Fruit fly (Drosophila melanogaster) whole organism, embryonic: ENCODE results near the gene CG34325.

Source experiments
- Aef1 ChIP-seq: fragments of 200-800 bp; sonication (Bioruptor generic); IDR thresholded peaks from 3 replicates; pipeline ENCODE4 v1.3.6; 2022; ENCODE audit warnings: missing biosample characterization, missing genetic modification characterization
- CG10431 ChIP-seq: fragments of 200-800 bp; sonication (Bioruptor generic); optimal IDR thresholded peaks from 3 replicates; lab custom pipeline; 2018; ENCODE audit warnings: missing biosample characterization, mild to moderate bottlenecking, missing genetic modification characterization
- CG10654 ChIP-seq: fragments of 200-800 bp; sonication (Bioruptor generic); optimal IDR thresholded peaks from 2 replicates; lab custom pipeline; 2016; ENCODE audit warnings: missing biosample characterization, missing genetic modification characterization
- CG11093 ChIP-seq: fragments of 200-800 bp; sonication (Bioruptor generic); IDR thresholded peaks from 3 replicates; pipeline ENCODE4 v1.3.6; 2022; ENCODE audit warnings: missing biosample characterization, missing genetic modification characterization
- CG11247 ChIP-seq: fragments of 200-800 bp; sonication (Bioruptor generic); IDR thresholded peaks from 2 replicates; pipeline ENCODE4 v1.3.6; 2022; ENCODE audit warnings: missing biosample characterization, missing genetic modification characterization
- CG12104 ChIP-seq: fragments of 200-800 bp; sonication (Bioruptor generic); optimal IDR thresholded peaks from 3 replicates; lab custom pipeline; 2016; ENCODE audit warnings: missing biosample characterization, missing genetic modification characterization
- CG12391 ChIP-seq: fragments of 200-800 bp; sonication (Bioruptor generic); optimal IDR thresholded peaks from 3 replicates; lab custom pipeline; 2018; ENCODE audit warnings: missing biosample characterization, mild to moderate bottlenecking, missing genetic modification characterization, moderate library complexity
- CG14014 ChIP-seq: fragments of 200-800 bp; sonication (Bioruptor generic); IDR thresholded peaks from 2 replicates; pipeline ENCODE4 v1.3.6; 2022; ENCODE audit warnings: missing biosample characterization, missing genetic modification characterization
- CG14441 ChIP-seq: fragments of 200-800 bp; sonication (Bioruptor generic); IDR thresholded peaks from 2 replicates; pipeline ENCODE4 v1.3.6; 2022; ENCODE audit warnings: missing biosample characterization, missing genetic modification characterization
- CG14965 ChIP-seq: fragments of 200-800 bp; sonication (Bioruptor generic); optimal IDR thresholded peaks from 2 replicates; lab custom pipeline; 2016; ENCODE audit warnings: missing biosample characterization, missing genetic modification characterization, borderline replicate concordance
- CG17385 ChIP-seq: fragments of 200-800 bp; sonication (Bioruptor generic); optimal IDR thresholded peaks from 3 replicates; lab custom pipeline; 2018; ENCODE audit warnings: missing biosample characterization, mild to moderate bottlenecking, missing genetic modification characterization
- CG2129 ChIP-seq: fragments of 200-800 bp; sonication (Bioruptor generic); IDR thresholded peaks from 2 replicates; pipeline ENCODE4 v1.3.6; 2022; ENCODE audit warnings: missing biosample characterization, missing genetic modification characterization; ENCODE audit not compliant: partially characterized antibody
- CG31441 ChIP-seq: fragments of 200-800 bp; sonication (Bioruptor generic); IDR thresholded peaks from 2 replicates; pipeline ENCODE4 v1.3.6; 2022; ENCODE audit warnings: missing biosample characterization, missing genetic modification characterization
- CG4328 ChIP-seq: fragments of 200-800 bp; sonication (Bioruptor generic); optimal IDR thresholded peaks from 3 replicates; lab custom pipeline; 2017; ENCODE audit warnings: missing biosample characterization, missing genetic modification reagents, missing genetic modification characterization
- CG4404 ChIP-seq: fragments of 200-800 bp; sonication (Bioruptor generic); IDR thresholded peaks from 2 replicates; pipeline ENCODE4 v1.3.6; 2022; ENCODE audit warnings: missing biosample characterization, missing genetic modification characterization
- CG4854 ChIP-seq: fragments of 200-800 bp; sonication (Bioruptor generic); optimal IDR thresholded peaks from 2 replicates; lab custom pipeline; 2016; ENCODE audit warnings: missing biosample characterization, missing genetic modification characterization, inconsistent platforms
- CG7987 ChIP-seq: fragments of 200-800 bp; sonication (Bioruptor generic); optimal IDR thresholded peaks from 2 replicates; lab custom pipeline; 2018; ENCODE audit warnings: missing biosample characterization, mild to moderate bottlenecking, missing genetic modification characterization, moderate library complexity
- CG9797 ChIP-seq: fragments of 200-800 bp; sonication (Bioruptor generic); optimal IDR thresholded peaks from 3 replicates; lab custom pipeline; 2018; ENCODE audit warnings: missing biosample characterization, mild to moderate bottlenecking, missing genetic modification characterization
- CHES-1-like ChIP-seq: fragments of 200-800 bp; sonication (Bioruptor generic); optimal IDR thresholded peaks from 2 replicates; lab custom pipeline; 2016; ENCODE audit warnings: missing biosample characterization, missing genetic modification characterization
- CkIIα-i1 ChIP-seq: fragments of 200-800 bp; sonication (Bioruptor generic); IDR thresholded peaks from 2 replicates; pipeline ENCODE4 v1.3.6; 2022; ENCODE audit warnings: missing biosample characterization, missing genetic modification characterization
- CrebB ChIP-seq: fragments of 200-800 bp; sonication (Bioruptor generic); optimal IDR thresholded peaks from 3 replicates; lab custom pipeline; 2018; ENCODE audit warnings: missing biosample characterization, mild to moderate bottlenecking, missing genetic modification characterization
- D19B ChIP-seq: fragments of 200-800 bp; sonication (Bioruptor generic); optimal IDR thresholded peaks from 2 replicates; lab custom pipeline; 2017; ENCODE audit warnings: missing biosample characterization, mild to moderate bottlenecking, missing genetic modification characterization
- Elba2 ChIP-seq: fragments of 200-800 bp; sonication (Bioruptor generic); optimal IDR thresholded peaks from 3 replicates; lab custom pipeline; 2016; ENCODE audit warnings: missing biosample characterization, missing genetic modification characterization
- Fer2 ChIP-seq: fragments of 200-800 bp; sonication (Bioruptor generic); optimal IDR thresholded peaks from 2 replicates; lab custom pipeline; 2018; ENCODE audit warnings: missing biosample characterization, mild to moderate bottlenecking, missing genetic modification characterization, moderate library complexity
- HmgZ ChIP-seq: fragments of 200-800 bp; sonication (Bioruptor generic); optimal IDR thresholded peaks from 2 replicates; lab custom pipeline; 2018; ENCODE audit warnings: missing biosample characterization, mild to moderate bottlenecking, missing genetic modification characterization
- Hmx ChIP-seq: fragments of 200-800 bp; sonication (Bioruptor generic); optimal IDR thresholded peaks from 2 replicates; lab custom pipeline; 2016; ENCODE audit warnings: missing biosample characterization, missing genetic modification characterization
- Hr51 ChIP-seq, 2 experiments: fragments of 200-800 bp; sonication (Bioruptor generic); optimal IDR thresholded peaks; 2 replicates in 1 of 2; 3 replicates in 1 of 2; lab custom pipeline; 2016 to 2018; ENCODE audit warnings: missing biosample characterization in 2 of 2, missing genetic modification characterization in 2 of 2, mild to moderate bottlenecking in 1 of 2, moderate library complexity in 1 of 2
- Jarid2 ChIP-seq: fragments of 200-800 bp; sonication (Bioruptor generic); optimal IDR thresholded peaks from 3 replicates; lab custom pipeline; 2017; ENCODE audit warnings: mild to moderate bottlenecking, missing biosample characterization, missing genetic modification reagents, missing genetic modification characterization
- NK7.1 ChIP-seq: fragments of 200-800 bp; sonication (Bioruptor generic); optimal IDR thresholded peaks from 3 replicates; lab custom pipeline; 2016; ENCODE audit warnings: missing biosample characterization, missing genetic modification characterization
- Side ChIP-seq: fragments of 200-800 bp; sonication (Bioruptor generic); optimal IDR thresholded peaks from 2 replicates; lab custom pipeline; 2016; ENCODE audit warnings: missing biosample characterization, missing genetic modification characterization
- ash1 ChIP-seq: fragments of 200-800 bp; sonication (Bioruptor generic); optimal IDR thresholded peaks from 2 replicates; lab custom pipeline; 2018; ENCODE audit warnings: missing biosample characterization, mild to moderate bottlenecking, missing genetic modification characterization
- dati ChIP-seq: fragments of 200-800 bp; sonication (Bioruptor generic); IDR thresholded peaks from 2 replicates; pipeline ENCODE4 v1.3.6; 2022; ENCODE audit warnings: missing biosample characterization, missing genetic modification characterization
- eve ChIP-seq, 2 experiments: fragments of >200 bp; optimal IDR thresholded peaks; 2 replicates each; lab custom pipeline; 2017; ENCODE audit warnings: missing biosample characterization in 2 of 2, missing genetic modification characterization in 2 of 2
- gem ChIP-seq: fragments of 200-800 bp; sonication (Bioruptor generic); optimal IDR thresholded peaks from 2 replicates; lab custom pipeline; 2019; ENCODE audit warnings: missing biosample characterization, mild to moderate bottlenecking, missing genetic modification characterization, moderate library complexity
- her ChIP-seq: fragments of 200-800 bp; sonication (Bioruptor generic); optimal IDR thresholded peaks from 2 replicates; lab custom pipeline; 2016; ENCODE audit warnings: missing biosample characterization, missing genetic modification characterization
- inv ChIP-seq: fragments of 200-800 bp; sonication (Bioruptor generic); IDR thresholded peaks from 2 replicates; pipeline ENCODE4 v1.3.6; 2022; ENCODE audit warnings: missing biosample characterization, missing genetic modification characterization; ENCODE audit not compliant: partially characterized antibody
- klu ChIP-seq: fragments of 200-800 bp; sonication (Bioruptor generic); IDR thresholded peaks from 2 replicates; pipeline ENCODE4 v1.3.6; 2022; ENCODE audit warnings: missing biosample characterization, missing genetic modification characterization
- knrl ChIP-seq: fragments of 200-800 bp; sonication (Bioruptor generic); IDR thresholded peaks from 3 replicates; pipeline ENCODE4 v1.3.6; 2022; ENCODE audit warnings: missing biosample characterization, missing genetic modification characterization; ENCODE audit not compliant: partially characterized antibody
- lab ChIP-seq: fragments of 200-800 bp; sonication (Bioruptor generic); optimal IDR thresholded peaks from 3 replicates; lab custom pipeline; 2017; ENCODE audit warnings: missing biosample characterization, missing genetic modification characterization, mild to moderate bottlenecking, moderate library complexity, missing genetic modification reagents
- nom ChIP-seq: fragments of 200-800 bp; sonication (Bioruptor generic); optimal IDR thresholded peaks from 2 replicates; lab custom pipeline; 2017; ENCODE audit warnings: missing biosample characterization, missing genetic modification characterization, mild to moderate bottlenecking, moderate library complexity, missing genetic modification reagents
- p53 ChIP-seq: fragments of 200-800 bp; sonication (Bioruptor generic); optimal IDR thresholded peaks from 2 replicates; lab custom pipeline; 2016; ENCODE audit warnings: missing biosample characterization, missing genetic modification characterization
- peb ChIP-seq: fragments of 200-800 bp; sonication (Bioruptor generic); IDR thresholded peaks from 2 replicates; pipeline ENCODE4 v1.3.6; 2022; ENCODE audit warnings: missing biosample characterization, missing genetic modification characterization
- phol ChIP-seq: fragments of 200-800 bp; sonication (Bioruptor generic); optimal IDR thresholded peaks from 3 replicates; lab custom pipeline; 2018; ENCODE audit warnings: missing biosample characterization, mild to moderate bottlenecking, missing genetic modification characterization, moderate library complexity
- vnd ChIP-seq: fragments of 200-800 bp; sonication (Bioruptor generic); IDR thresholded peaks from 3 replicates; pipeline ENCODE4 v1.3.6; 2022; ENCODE audit warnings: missing biosample characterization, missing genetic modification characterization; ENCODE audit not compliant: partially characterized antibody
- wek ChIP-seq: fragments of 200-800 bp; sonication (Bioruptor generic); optimal IDR thresholded peaks from 3 replicates; lab custom pipeline; 2018; ENCODE audit warnings: missing biosample characterization, mild to moderate bottlenecking, missing genetic modification characterization, moderate library complexity
- zfh2 ChIP-seq: fragments of 200-800 bp; sonication (Bioruptor generic); optimal IDR thresholded peaks from 2 replicates; lab custom pipeline; 2016; ENCODE audit warnings: missing biosample characterization, missing genetic modification characterization

Gene CG34325

dm6 chrX:16670262-16670661 lies 50.9 kb downstream of the CG34325 start (continued):
- TF ChIP-seq CG31441 (GFP tag; lab: Robert Waterston, UW): peak; percentile 21; the same call in 1 of the 2 replicates
- TF ChIP-seq Aef1: no peak
- no peak for TF ChIP-seq klu
- no peak for TF ChIP-seq CG14965 (GFP tag; lab: Kevin White, UChicago)
- TF ChIP-seq nom (GFP tag; lab: Kevin White, UChicago): no peak
- no peak for TF ChIP-seq CG10654 (GFP tag; lab: Kevin White, UChicago)
- no peak for TF ChIP-seq HmgZ (tag; lab: Kevin White, UChicago)
- TF ChIP-seq CG4404 (GFP tag; lab: Robert Waterston, UW): no peak
- TF ChIP-seq Jarid2 (GFP tag; lab: Kevin White, UChicago): no peak
- no peak for TF ChIP-seq p53
- no peak for TF ChIP-seq CG4854 (GFP tag; lab: Kevin White, UChicago)
- TF ChIP-seq CG14441 (GFP tag; lab: Robert Waterston, UW): no peak
- no peak for TF ChIP-seq zfh2
- TF ChIP-seq CG12391 (tag; lab: Kevin White, UChicago): peak; percentile 28
- no peak for TF ChIP-seq vnd (GFP tag; lab: Robert Waterston, UW)
- TF ChIP-seq peb (GFP tag; lab: Robert Waterston, UW): no peak
- TF ChIP-seq dati (GFP tag; lab: Robert Waterston, UW): no peak
- no peak for TF ChIP-seq CG11093 (GFP tag; lab: Robert Waterston, UW)
- no peak for TF ChIP-seq CG14014
- TF ChIP-seq Elba2 (GFP tag; lab: Kevin White, UChicago): no peak
- TF ChIP-seq CG10431 (GFP tag; lab: Kevin White, UChicago): no peak
- TF ChIP-seq eve (GFP tag; optimal IDR thresholded peaks at IDR 0.05; lab: Kevin White, UChicago): no peak
- peak; percentile 51 for TF ChIP-seq gem (tag; lab: Kevin White, UChicago)
- no peak for TF ChIP-seq CHES-1-like (GFP tag; lab: Kevin White, UChicago)
- TF ChIP-seq Fer2 (tag; lab: Kevin White, UChicago): no peak
- TF ChIP-seq ash1: no peak
- TF ChIP-seq CG9797 (GFP tag; lab: Kevin White, UChicago): no peak
- no peak for TF ChIP-seq CG4328 (GFP tag; lab: Kevin White, UChicago)
- no peak for TF ChIP-seq NK7.1 (GFP tag; lab: Kevin White, UChicago)
- no peak for TF ChIP-seq D19B
- TF ChIP-seq phol (tag; lab: Kevin White, UChicago): peak; percentile 29
- TF ChIP-seq Hmx: no peak
- TF ChIP-seq wek: no peak
- TF ChIP-seq CG2129 (GFP tag; lab: Robert Waterston, UW): no peak
- no peak for TF ChIP-seq lab (GFP tag; lab: Kevin White, UChicago)
- TF ChIP-seq CrebB: no peak
- TF ChIP-seq CG7987 (GFP tag; lab: Kevin White, UChicago): no peak
- TF ChIP-seq knrl (GFP tag; lab: Robert Waterston, UW): no peak
- TF ChIP-seq her: no peak
- no peak for TF ChIP-seq inv (GFP tag; lab: Robert Waterston, UW)
- peak in 1 of 2 experiments; percentile 44 for TF ChIP-seq Hr51 (GFP tag; optimal IDR thresholded peaks at IDR 0.05; lab: Kevin White, UChicago)
- no peak for TF ChIP-seq CG12104 (GFP tag; lab: Kevin White, UChicago)
- TF ChIP-seq Side (GFP tag; lab: Kevin White, UChicago): no peak
- TF ChIP-seq CG11247 (GFP tag; lab: Robert Waterston, UW): no peak
- TF ChIP-seq CG17385 (GFP tag; lab: Kevin White, UChicago): peak; percentile 18
- no peak for TF ChIP-seq CkIIα-i1
